Fruit fly (Drosophila melanogaster) whole organism, pupa: ENCODE results near the gene CG43249.

Source experiments
- CG12605 ChIP-seq: fragments of 200-800 bp; sonication (Bioruptor generic); IDR thresholded peaks from 2 replicates; pipeline ENCODE4 v1.3.6; 2022; ENCODE audit warnings: missing biosample characterization, missing genetic modification characterization
- CG17806 ChIP-seq: fragments of 200-800 bp; sonication (Bioruptor generic); optimal IDR thresholded peaks from 2 replicates; lab custom pipeline; 2018; ENCODE audit warnings: missing biosample characterization, mild to moderate bottlenecking, missing genetic modification characterization, moderate library complexity
- CG32121 ChIP-seq: fragments of 200-800 bp; sonication (Bioruptor generic); IDR thresholded peaks from 2 replicates; pipeline ENCODE4 v1.3.6; 2022; ENCODE audit warnings: missing biosample characterization, missing genetic modification characterization
- CG4496 ChIP-seq: fragments of 200-800 bp; sonication (Bioruptor generic); IDR thresholded peaks from 3 replicates; pipeline ENCODE4 v1.3.6; 2022; ENCODE audit warnings: missing biosample characterization, missing genetic modification characterization
- CG9948 ChIP-seq: fragments of 200-800 bp; sonication (Bioruptor generic); optimal IDR thresholded peaks from 2 replicates; lab custom pipeline; 2018; ENCODE audit warnings: missing biosample characterization, mild to moderate bottlenecking, missing genetic modification characterization, moderate library complexity
- D1 ChIP-seq: fragments of 200-800 bp; sonication (Bioruptor generic); optimal IDR thresholded peaks from 2 replicates; lab custom pipeline; 2018; ENCODE audit warnings: missing biosample characterization, mild to moderate bottlenecking, missing genetic modification characterization, moderate library complexity
- EcR ChIP-seq: fragments of 200-800 bp; sonication (Bioruptor generic); optimal IDR thresholded peaks from 3 replicates; lab custom pipeline; 2019; ENCODE audit warnings: missing biosample characterization, missing genetic modification characterization, mild to moderate bottlenecking, moderate library complexity, missing genetic modification reagents
- Pif1B ChIP-seq: fragments of 200-800 bp; sonication (Bioruptor generic); optimal IDR thresholded peaks from 3 replicates; lab custom pipeline; 2016; ENCODE audit warnings: missing biosample characterization, missing genetic modification characterization
- fd96Ca ChIP-seq: fragments of 200-800 bp; sonication (Bioruptor generic); IDR thresholded peaks from 3 replicates; pipeline ENCODE4 v1.3.6; 2022; ENCODE audit warnings: missing biosample characterization, missing genetic modification characterization
- gl ChIP-seq: fragments of 200-800 bp; sonication (Bioruptor generic); optimal IDR thresholded peaks from 2 replicates; lab custom pipeline; 2018; ENCODE audit warnings: missing biosample characterization, mild to moderate bottlenecking, missing genetic modification characterization
- rn ChIP-seq: fragments of 200-800 bp; sonication (Bioruptor generic); IDR thresholded peaks from 2 replicates; pipeline ENCODE4 v1.3.6; 2022; ENCODE audit warnings: missing biosample characterization, missing genetic modification characterization

DNA sequence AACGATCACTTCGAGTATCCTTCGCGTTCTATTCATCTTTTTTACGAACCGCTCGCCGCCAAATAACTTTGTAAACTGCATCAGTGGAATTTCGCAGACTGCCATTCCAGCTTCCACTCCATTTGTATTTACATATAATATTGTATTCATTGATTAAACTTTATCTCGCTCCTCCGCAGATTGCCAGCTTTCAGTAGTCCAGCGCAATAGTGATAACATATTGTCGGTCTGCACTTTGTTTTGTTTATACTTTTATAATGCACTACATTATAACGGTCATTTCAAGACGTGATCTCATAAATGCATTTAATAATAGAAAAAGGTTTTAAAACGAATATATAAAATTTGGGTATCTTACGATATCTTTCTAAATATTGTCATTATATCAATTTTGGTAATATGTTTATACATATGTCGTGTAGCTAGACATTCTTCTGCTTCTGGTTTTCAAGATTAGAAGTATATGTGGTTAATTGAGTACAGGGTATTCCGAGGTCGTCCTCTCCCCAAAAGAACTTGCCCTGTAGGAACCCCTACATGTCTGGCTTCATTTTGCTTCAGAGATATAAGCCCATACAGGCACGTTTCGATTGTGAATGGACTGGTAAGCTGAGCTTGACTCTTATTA, 35.9 kb upstream of the CG43249 start, which contains the start of gene CG4950:
- no peak for TF ChIP-seq CG12605 (GFP tag; lab: Robert Waterston, UW)
- TF ChIP-seq CG9948 = peak; percentile 53
- TF ChIP-seq CG32121 (GFP tag; lab: Robert Waterston, UW) = no peak
- TF ChIP-seq D1 = no peak
- TF ChIP-seq CG17806 (tag; lab: Kevin White, UChicago) = peak; percentile 57
- TF ChIP-seq Pif1B (GFP tag; lab: Kevin White, UChicago) = peak; percentile 10
- no peak for TF ChIP-seq EcR
- TF ChIP-seq fd96Ca (GFP tag; lab: Robert Waterston, UW) = no peak
- peak; percentile 12 for TF ChIP-seq gl (tag; lab: Kevin White, UChicago)
- no peak; the same call in 2 of the 3 replicates for TF ChIP-seq CG4496 (GFP tag; lab: Robert Waterston, UW)
- TF ChIP-seq rn (GFP tag; lab: Robert Waterston, UW) = no peak
